Fruit fly (Drosophila melanogaster) whole organism, prepupa: ENCODE results near the gene CG4629.

ENCODE experiments used
- Blimp-1 ChIP-seq: fragments of 200-800 bp; sonication (Bioruptor generic); optimal IDR thresholded peaks from 3 replicates; lab custom pipeline; 2017; ENCODE audit warnings: missing biosample characterization, missing genetic modification characterization, mild to moderate bottlenecking, moderate library complexity, missing genetic modification reagents
- CG10631 ChIP-seq: fragments of 200-800 bp; sonication (Bioruptor generic); optimal IDR thresholded peaks from 2 replicates; lab custom pipeline; 2016; ENCODE audit warnings: missing biosample characterization, missing genetic modification characterization
- CG11294 ChIP-seq: fragments of 200-800 bp; sonication (Bioruptor generic); IDR thresholded peaks from 2 replicates; pipeline ENCODE4 v1.3.6; 2022; ENCODE audit warnings: missing biosample characterization, missing genetic modification characterization
- CG11762 ChIP-seq: fragments of 200-800 bp; sonication (Bioruptor generic); optimal IDR thresholded peaks from 3 replicates; lab custom pipeline; 2016; ENCODE audit warnings: missing biosample characterization, missing genetic modification characterization; ENCODE audit not compliant: insufficient read depth
- CG15336 ChIP-seq: fragments of 200-800 bp; sonication (Bioruptor generic); IDR thresholded peaks from 2 replicates; pipeline ENCODE4 v1.3.6; 2022; ENCODE audit warnings: missing biosample characterization, missing genetic modification characterization
- CG1621 ChIP-seq: fragments of 200-800 bp; sonication (Bioruptor generic); optimal IDR thresholded peaks from 3 replicates; lab custom pipeline; 2018; ENCODE audit warnings: missing biosample characterization, mild to moderate bottlenecking, missing genetic modification characterization
- CG16779 ChIP-seq: fragments of 200-800 bp; sonication (Bioruptor generic); optimal IDR thresholded peaks from 3 replicates; lab custom pipeline; 2017; ENCODE audit warnings: missing biosample characterization, mild to moderate bottlenecking, missing genetic modification characterization
- CG3032 ChIP-seq: fragments of 200-800 bp; optimal IDR thresholded peaks from 2 replicates; lab custom pipeline; 2019; ENCODE audit warnings: missing biosample characterization, mild to moderate bottlenecking, missing genetic modification characterization, moderate library complexity
- CG31627 ChIP-seq: fragments of 200-800 bp; sonication (Bioruptor generic); optimal IDR thresholded peaks from 3 replicates; lab custom pipeline; 2016; ENCODE audit warnings: missing biosample characterization, missing genetic modification characterization
- CG32006 ChIP-seq: fragments of 200-800 bp; sonication (Bioruptor generic); optimal IDR thresholded peaks from 3 replicates; lab custom pipeline; 2017; ENCODE audit warnings: missing biosample characterization, mild to moderate bottlenecking, missing genetic modification characterization
- CG34406 ChIP-seq: fragments of 200-800 bp; sonication (Bioruptor generic); optimal IDR thresholded peaks from 3 replicates; lab custom pipeline; 2016; ENCODE audit warnings: missing biosample characterization, missing genetic modification characterization
- CG3919 ChIP-seq: fragments of 200-800 bp; sonication (Bioruptor generic); optimal IDR thresholded peaks from 3 replicates; lab custom pipeline; 2016; ENCODE audit warnings: missing biosample characterization, missing genetic modification characterization
- CG4318 ChIP-seq: fragments of 200-800 bp; sonication (Bioruptor generic); optimal IDR thresholded peaks from 3 replicates; lab custom pipeline; 2017; ENCODE audit warnings: missing biosample characterization, mild to moderate bottlenecking, missing genetic modification characterization
- CG6163 ChIP-seq: fragments of 200-800 bp; sonication (Bioruptor generic); IDR thresholded peaks from 3 replicates; pipeline ENCODE4 v1.3.6; 2022; ENCODE audit warnings: missing biosample characterization, missing genetic modification characterization
- CG6792 ChIP-seq: fragments of 200-800 bp; sonication (Bioruptor generic); optimal IDR thresholded peaks from 3 replicates; lab custom pipeline; 2016; ENCODE audit warnings: missing biosample characterization, missing genetic modification characterization
- CG6808 ChIP-seq: fragments of 200-800 bp; sonication (Bioruptor generic); optimal IDR thresholded peaks from 3 replicates; lab custom pipeline; 2017; ENCODE audit warnings: missing biosample characterization, missing genetic modification characterization, mild to moderate bottlenecking, moderate library complexity, missing genetic modification reagents
- CG6854 ChIP-seq: fragments of 200-800 bp; sonication (Bioruptor generic); optimal IDR thresholded peaks from 2 replicates; lab custom pipeline; 2017; ENCODE audit warnings: missing biosample characterization, mild to moderate bottlenecking, missing genetic modification characterization
- CG7368 ChIP-seq: fragments of 200-800 bp; sonication (Bioruptor generic); optimal IDR thresholded peaks from 3 replicates; lab custom pipeline; 2016; ENCODE audit warnings: missing biosample characterization, missing genetic modification characterization
- CG8119 ChIP-seq: fragments of 200-800 bp; sonication (Bioruptor generic); IDR thresholded peaks from 3 replicates; pipeline ENCODE4 v1.3.6; 2022; ENCODE audit warnings: missing biosample characterization, missing genetic modification characterization
- CG8319 ChIP-seq: fragments of 200-800 bp; sonication (Bioruptor generic); optimal IDR thresholded peaks from 3 replicates; lab custom pipeline; 2016; ENCODE audit warnings: missing biosample characterization, missing genetic modification characterization
- CG8632 ChIP-seq: fragments of 200-800 bp; sonication (Bioruptor generic); optimal IDR thresholded peaks from 3 replicates; lab custom pipeline; 2016; ENCODE audit warnings: missing biosample characterization, missing genetic modification characterization
- CG9139 ChIP-seq: fragments of 200-800 bp; sonication (Bioruptor generic); optimal IDR thresholded peaks from 3 replicates; lab custom pipeline; 2017; ENCODE audit warnings: missing biosample characterization, mild to moderate bottlenecking, missing genetic modification characterization
- Eip75B ChIP-seq: fragments of 200-800 bp; sonication (Bioruptor generic); optimal IDR thresholded peaks from 3 replicates; lab custom pipeline; 2016; ENCODE audit warnings: missing biosample characterization, missing genetic modification characterization
- Eip78C ChIP-seq: fragments of 200-800 bp; sonication (Bioruptor generic); peaks from one replicate; lab custom pipeline; 2016; ENCODE audit warnings: missing biosample characterization, missing genetic modification characterization
- Ets21C ChIP-seq: fragments of 200-800 bp; sonication (Bioruptor generic); optimal IDR thresholded peaks from 3 replicates; lab custom pipeline; 2016; ENCODE audit warnings: missing biosample characterization, missing genetic modification characterization
- Ets96B ChIP-seq: fragments of 200-800 bp; optimal IDR thresholded peaks from 2 replicates; lab custom pipeline; 2019; ENCODE audit warnings: missing biosample characterization, mild to moderate bottlenecking, missing genetic modification characterization, moderate library complexity
- Gug ChIP-seq: fragments of 200-800 bp; sonication (Bioruptor generic); IDR thresholded peaks from 2 replicates; pipeline ENCODE4 v1.3.6; 2022; ENCODE audit warnings: missing biosample characterization, missing genetic modification characterization
- Hr38 ChIP-seq: sonication (Bioruptor generic); optimal IDR thresholded peaks from 2 replicates; lab custom pipeline; 2016; ENCODE audit warnings: missing biosample characterization, missing genetic modification characterization
- Hr39 ChIP-seq: fragments of 200-800 bp; sonication (Bioruptor generic); optimal IDR thresholded peaks from 2 replicates; lab custom pipeline; 2016; ENCODE audit warnings: missing biosample characterization, missing genetic modification characterization
- Hr4 ChIP-seq: fragments of 200-800 bp; sonication (Bioruptor generic); optimal IDR thresholded peaks from 3 replicates; lab custom pipeline; 2016; ENCODE audit warnings: missing biosample characterization, missing genetic modification characterization
- Lpt ChIP-seq: fragments of 200-800 bp; sonication (Bioruptor generic); optimal IDR thresholded peaks from 3 replicates; lab custom pipeline; 2016; ENCODE audit warnings: missing biosample characterization, missing genetic modification characterization
- Met ChIP-seq: fragments of 200-800 bp; sonication (Bioruptor generic); optimal IDR thresholded peaks from 3 replicates; lab custom pipeline; 2016; ENCODE audit warnings: missing biosample characterization, missing genetic modification characterization
- OdsH ChIP-seq: fragments of 200-800 bp; sonication (Bioruptor generic); optimal IDR thresholded peaks from 3 replicates; lab custom pipeline; 2016; ENCODE audit warnings: missing biosample characterization, missing genetic modification characterization
- Smox ChIP-seq: fragments of 200-800 bp; sonication (Bioruptor generic); optimal IDR thresholded peaks from 3 replicates; lab custom pipeline; 2016; ENCODE audit warnings: missing biosample characterization, missing genetic modification characterization
- achi ChIP-seq: fragments of 200-800 bp; sonication (Bioruptor generic); optimal IDR thresholded peaks from 3 replicates; lab custom pipeline; 2016; ENCODE audit warnings: missing biosample characterization, missing genetic modification characterization
- acj6 ChIP-seq: fragments of 200-800 bp; sonication (Bioruptor generic); optimal IDR thresholded peaks from 3 replicates; lab custom pipeline; 2016; ENCODE audit warnings: missing biosample characterization, missing genetic modification characterization
- cyc ChIP-seq: fragments of 200-800 bp; sonication (Bioruptor generic); optimal IDR thresholded peaks from 3 replicates; lab custom pipeline; 2016; ENCODE audit warnings: missing biosample characterization, missing genetic modification characterization
- dsx ChIP-seq: fragments of 200-800 bp; optimal IDR thresholded peaks from 3 replicates; lab custom pipeline; 2019; ENCODE audit warnings: missing biosample characterization, mild to moderate bottlenecking, missing genetic modification characterization, moderate library complexity; ENCODE audit not compliant: poor library complexity, severe bottlenecking
- fd59A ChIP-seq: fragments of 200-800 bp; sonication (Bioruptor generic); optimal IDR thresholded peaks from 2 replicates; lab custom pipeline; 2017; ENCODE audit warnings: missing biosample characterization, mild to moderate bottlenecking, missing genetic modification characterization, missing genetic modification reagents
- fd85E ChIP-seq: fragments of 200-800 bp; sonication (Bioruptor generic); optimal IDR thresholded peaks from 3 replicates; lab custom pipeline; 2016; ENCODE audit warnings: missing biosample characterization, missing genetic modification characterization
- fkh ChIP-seq: fragments of 200-800 bp; sonication (Bioruptor generic); optimal IDR thresholded peaks from 3 replicates; lab custom pipeline; 2017; ENCODE audit warnings: missing biosample characterization, mild to moderate bottlenecking, missing genetic modification characterization, moderate library complexity
- lz ChIP-seq: fragments of 200-800 bp; sonication (Bioruptor generic); optimal IDR thresholded peaks from 3 replicates; lab custom pipeline; 2016; ENCODE audit warnings: missing biosample characterization, missing genetic modification characterization
- net ChIP-seq: fragments of 200-800 bp; sonication (Bioruptor generic); optimal IDR thresholded peaks from 3 replicates; lab custom pipeline; 2016; ENCODE audit warnings: missing biosample characterization, missing genetic modification characterization
- pdm3 ChIP-seq: fragments of 200-800 bp; sonication (Bioruptor generic); optimal IDR thresholded peaks from 3 replicates; lab custom pipeline; 2016; ENCODE audit warnings: missing biosample characterization, missing genetic modification characterization
- salr ChIP-seq, 2 experiments: fragments of 200-800 bp; sonication (Bioruptor generic); optimal IDR thresholded peaks; 3 replicates each; lab custom pipeline; 2016 to 2018; ENCODE audit warnings: missing biosample characterization in 2 of 2, missing genetic modification characterization in 2 of 2, mild to moderate bottlenecking in 1 of 2
- ss ChIP-seq, 2 experiments: fragments of 200-800 bp; sonication (Bioruptor generic); optimal IDR thresholded peaks; 2 replicates in 1 of 2; 3 replicates in 1 of 2; lab custom pipeline; 2017 to 2018; ENCODE audit warnings: mild to moderate bottlenecking in 2 of 2, missing biosample characterization in 2 of 2, missing genetic modification characterization in 2 of 2, moderate library complexity in 1 of 2
- svp ChIP-seq: fragments of 200-800 bp; sonication (Bioruptor generic); peaks from one replicate; lab custom pipeline; 2016; ENCODE audit warnings: missing biosample characterization, missing genetic modification characterization
- topi ChIP-seq: fragments of 200-800 bp; sonication (Bioruptor generic); optimal IDR thresholded peaks from 3 replicates; lab custom pipeline; 2016; ENCODE audit warnings: missing biosample characterization, missing genetic modification characterization
- vri ChIP-seq: fragments of 200-800 bp; sonication (Bioruptor generic); optimal IDR thresholded peaks from 3 replicates; lab custom pipeline; 2016; ENCODE audit warnings: missing biosample characterization, mild to moderate bottlenecking, missing genetic modification characterization

CG4629 gene

DNA sequence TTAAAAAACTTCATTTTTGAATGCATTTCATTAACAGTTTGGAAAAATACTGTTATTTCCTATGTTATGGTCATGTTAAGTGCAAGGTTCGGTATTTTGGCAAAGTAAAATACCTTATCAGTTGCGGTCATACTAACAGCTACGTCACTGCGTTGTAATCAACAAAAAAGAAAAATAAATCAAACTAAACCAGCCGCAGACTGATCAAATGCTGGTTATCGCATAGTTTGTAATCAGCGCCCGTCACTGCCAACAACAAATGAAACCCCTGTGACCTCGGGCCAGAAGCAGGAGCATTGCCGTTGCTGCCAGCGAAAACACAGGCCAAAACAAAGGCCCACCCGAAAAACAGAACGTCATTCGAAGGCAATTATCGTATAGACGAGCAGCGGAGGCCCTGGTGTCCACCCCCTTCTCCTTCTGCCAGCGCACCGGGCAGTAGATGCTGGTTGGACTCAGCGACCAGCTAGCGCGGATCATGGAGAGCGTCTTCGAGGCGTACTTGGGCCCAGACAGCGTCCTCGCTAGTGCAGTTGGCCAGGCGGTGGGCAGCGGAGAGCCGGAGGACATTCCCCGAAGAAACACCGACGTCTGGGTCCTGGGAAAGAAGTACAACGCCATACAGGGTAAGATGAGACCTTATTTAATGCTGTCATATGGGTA is 21.4 kb downstream of the CG4629 start, which contains the start of gene Atg4a (continued):
- TF ChIP-seq CG32006, result no peak
- TF ChIP-seq, all 60 proteins: peak for 14

DNA sequence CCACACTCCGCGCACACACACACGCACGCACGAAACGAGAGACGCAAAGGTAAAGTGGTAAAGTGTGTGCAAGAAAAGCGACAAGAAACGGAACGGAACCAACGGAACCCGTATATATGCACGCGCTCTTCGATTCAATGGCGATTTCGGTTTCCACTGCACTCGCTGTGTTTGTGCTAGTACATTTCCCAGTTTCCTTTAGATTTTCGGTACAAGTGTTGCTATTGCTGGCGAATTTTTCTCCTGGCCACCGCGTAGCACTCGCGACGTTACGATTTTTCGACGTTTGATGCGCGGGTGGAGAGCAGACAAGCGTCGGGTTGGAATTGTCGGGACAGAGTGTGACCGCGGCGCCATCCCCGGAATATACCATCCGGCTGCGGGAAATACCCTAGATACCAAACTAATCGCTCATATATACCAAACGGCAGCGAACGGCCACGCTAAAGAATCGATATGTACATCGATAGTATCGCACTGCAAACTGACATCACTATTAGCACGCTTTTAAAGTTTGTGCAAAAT is 24.8 kb downstream of the CG4629 start, which contains the start of the genes S and ast:
TSS of gene S (minus strand) at position 347 of the 525 bp plus-strand sequence.
TSS of gene ast (plus strand) at position 480 of the 525 bp plus-strand sequence.
- TF ChIP-seq CG6792 (GFP tag; lab: Kevin White, UChicago) (no peak), fd85E (GFP tag; lab: Kevin White, UChicago) (peak; percentile 10), Met (GFP tag; lab: Kevin White, UChicago) (no peak), CG8632 (no peak), CG8319 (GFP tag; lab: Kevin White, UChicago) (no peak), CG32006 (no peak), CG11762 (GFP tag; lab: Kevin White, UChicago) (no peak), CG6854 (GFP tag; lab: Kevin White, UChicago) (peak; percentile 49), Smox (GFP tag; lab: Kevin White, UChicago) (no peak), Gug (GFP tag; lab: Robert Waterston, UW) (no peak), CG1621 (peak; percentile 76), fd59A (no peak), Hr39 (GFP tag; lab: Kevin White, UChicago) (no peak), dsx (peak; percentile 24), CG3919 (GFP tag; lab: Kevin White, UChicago) (peak; percentile 29), CG4318 (no peak), acj6 (no peak), CG16779 (tag; lab: Kevin White, UChicago) (peak; percentile 8), pdm3 (GFP tag; lab: Kevin White, UChicago) (no peak), CG9139 (GFP tag; lab: Kevin White, UChicago) (no peak), fkh (GFP tag; lab: Kevin White, UChicago) (no peak), CG3032 (tag; lab: Kevin White, UChicago) (peak; percentile 3), achi (GFP tag; lab: Kevin White, UChicago) (no peak), CG15336 (peak; percentile 34; the same call in 1 of the 2 replicates), salr (GFP tag; optimal IDR thresholded peaks at IDR 0.05; lab: Kevin White, UChicago) (no peak), topi (GFP tag; lab: Kevin White, UChicago) (peak; percentile 20), Blimp-1 (no peak), CG8119 (GFP tag; lab: Robert Waterston, UW) (no peak; the same call in 1 of the 3 replicates), cyc (GFP tag; lab: Kevin White, UChicago) (peak; percentile 13), CG7368 (GFP tag; lab: Kevin White, UChicago) (no peak), CG11294 (GFP tag; lab: Robert Waterston, UW) (no peak), Eip78C (GFP tag; lab: Kevin White, UChicago) (peak; percentile 86), lz (peak; percentile 25), Eip75B (GFP tag; lab: Kevin White, UChicago) (no peak), CG6808 (GFP tag; lab: Kevin White, UChicago) (peak; percentile 29), CG34406 (GFP tag; lab: Kevin White, UChicago) (no peak), Lpt (GFP tag; lab: Kevin White, UChicago) (no peak), Hr38 (GFP tag; lab: Kevin White, UChicago) (no peak), CG6163 (GFP tag; lab: Robert Waterston, UW) (peak; percentile 8; the same call in 1 of the 3 replicates), vri (GFP tag; lab: Kevin White, UChicago) (no peak), Hr4 (GFP tag; lab: Kevin White, UChicago) (no peak), svp (GFP tag; lab: Kevin White, UChicago) (no peak), CG10631 (GFP tag; lab: Kevin White, UChicago) (no peak), ss (GFP tag; optimal IDR thresholded peaks at IDR 0.05; lab: Kevin White, UChicago) (peak; percentile 2 to 45), Ets21C (GFP tag; lab: Kevin White, UChicago) (no peak), net (GFP tag; lab: Kevin White, UChicago) (peak; percentile 22), CG31627 (GFP tag; lab: Kevin White, UChicago) (no peak), OdsH (no peak), Ets96B (tag; lab: Kevin White, UChicago) (no peak)
